Fruit fly (Drosophila melanogaster): ENCODE results near the gene CG10252.

Gene CG10252

dm6 chr3R:23729066-23729465, 33.0 kb upstream of the CG10252 start:
- TF ChIP-seq usp (GFP tag; optimal IDR thresholded peaks at IDR 0.05) (no peak), Dll (optimal IDR thresholded peaks at IDR 0.05) (no peak), psq (optimal IDR thresholded peaks at IDR 0.05) (no peak), pan (optimal IDR thresholded peaks at IDR 0.05) (no peak), EcR (GFP tag; optimal IDR thresholded peaks at IDR 0.05) (no peak), CG8478 (optimal IDR thresholded peaks at IDR 0.05) (no peak)

DNA sequence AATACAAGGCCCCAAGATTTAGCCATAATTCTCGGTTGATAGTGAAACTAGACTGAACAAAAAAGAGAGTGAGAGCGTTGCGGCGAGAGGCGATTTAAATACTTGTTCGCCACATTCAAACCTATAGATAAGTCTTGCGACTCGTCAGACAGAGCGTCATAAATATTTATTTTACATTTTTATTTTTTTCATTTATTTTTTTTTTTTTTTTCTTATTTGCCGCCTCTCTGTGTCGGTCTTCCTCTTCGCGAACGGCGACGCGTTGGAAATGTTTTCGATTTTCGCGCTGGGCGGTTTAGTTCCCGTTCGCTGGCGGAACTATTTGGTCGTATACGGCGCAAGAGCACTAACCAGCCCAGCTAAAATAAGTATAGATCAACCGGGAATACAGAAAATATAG, 32.0 kb upstream of the CG10252 start:
- TF ChIP-seq pan (optimal IDR thresholded peaks at IDR 0.05) = no peak
- TF ChIP-seq usp (GFP tag; optimal IDR thresholded peaks at IDR 0.05) = no peak
- TF ChIP-seq CG8478 (optimal IDR thresholded peaks at IDR 0.05) = no peak
- no peak for TF ChIP-seq EcR (GFP tag; optimal IDR thresholded peaks at IDR 0.05)
- no peak for TF ChIP-seq psq (optimal IDR thresholded peaks at IDR 0.05)
- TF ChIP-seq Dll (optimal IDR thresholded peaks at IDR 0.05) = no peak

dm6 chr3R:23727657-23728056, 31.6 kb upstream of the CG10252 start:
- TF ChIP-seq usp (GFP tag; optimal IDR thresholded peaks at IDR 0.05) (no peak), CG8478 (optimal IDR thresholded peaks at IDR 0.05) (no peak), Dll (optimal IDR thresholded peaks at IDR 0.05) (no peak), EcR (GFP tag; optimal IDR thresholded peaks at IDR 0.05) (no peak), pan (optimal IDR thresholded peaks at IDR 0.05) (no peak), psq (optimal IDR thresholded peaks at IDR 0.05) (no peak)

DNA sequence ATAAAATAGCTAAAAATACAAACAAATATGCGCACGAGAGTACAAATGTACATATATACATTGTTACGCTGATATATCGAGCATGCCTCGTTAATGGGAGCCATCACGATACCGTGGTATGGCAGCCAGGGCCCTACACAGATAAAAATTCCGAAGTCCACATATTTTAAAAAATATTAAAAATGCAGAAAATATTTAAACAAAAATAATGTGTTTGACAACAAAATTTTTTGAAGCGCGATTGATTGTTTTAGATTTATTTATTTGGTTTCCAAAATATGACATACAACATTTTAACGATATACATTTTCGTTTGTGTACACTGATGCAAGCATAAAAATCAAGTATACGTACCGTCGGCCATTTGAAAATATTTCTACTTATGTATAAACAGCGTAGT, 30.7 kb upstream of the CG10252 start:
- TF ChIP-seq EcR (GFP tag; optimal IDR thresholded peaks at IDR 0.05) (no peak), psq (optimal IDR thresholded peaks at IDR 0.05) (no peak), usp (GFP tag; optimal IDR thresholded peaks at IDR 0.05) (no peak), pan (optimal IDR thresholded peaks at IDR 0.05) (no peak), CG8478 (optimal IDR thresholded peaks at IDR 0.05) (no peak), Dll (optimal IDR thresholded peaks at IDR 0.05) (no peak)

- TF ChIP-seq pan (optimal IDR thresholded peaks at IDR 0.05) (no peak), usp (GFP tag; optimal IDR thresholded peaks at IDR 0.05) (no peak), Dll (optimal IDR thresholded peaks at IDR 0.05) (no peak), EcR (GFP tag; optimal IDR thresholded peaks at IDR 0.05) (no peak), CG8478 (optimal IDR thresholded peaks at IDR 0.05) (no peak), psq (optimal IDR thresholded peaks at IDR 0.05) (no peak)
Observed at dm6 chr3R:23725711-23726349, 29.8 kb upstream of the CG10252 start.

- no peak for TF ChIP-seq EcR (GFP tag; optimal IDR thresholded peaks at IDR 0.05)
- no peak for TF ChIP-seq Dll (optimal IDR thresholded peaks at IDR 0.05)
- TF ChIP-seq psq (optimal IDR thresholded peaks at IDR 0.05) = no peak
- no peak for TF ChIP-seq CG8478 (optimal IDR thresholded peaks at IDR 0.05)
- TF ChIP-seq pan (optimal IDR thresholded peaks at IDR 0.05) = no peak
- no peak for TF ChIP-seq usp (GFP tag; optimal IDR thresholded peaks at IDR 0.05)
Observed at dm6 chr3R:23724843-23725506, 28.9 kb upstream of the CG10252 start.

DNA sequence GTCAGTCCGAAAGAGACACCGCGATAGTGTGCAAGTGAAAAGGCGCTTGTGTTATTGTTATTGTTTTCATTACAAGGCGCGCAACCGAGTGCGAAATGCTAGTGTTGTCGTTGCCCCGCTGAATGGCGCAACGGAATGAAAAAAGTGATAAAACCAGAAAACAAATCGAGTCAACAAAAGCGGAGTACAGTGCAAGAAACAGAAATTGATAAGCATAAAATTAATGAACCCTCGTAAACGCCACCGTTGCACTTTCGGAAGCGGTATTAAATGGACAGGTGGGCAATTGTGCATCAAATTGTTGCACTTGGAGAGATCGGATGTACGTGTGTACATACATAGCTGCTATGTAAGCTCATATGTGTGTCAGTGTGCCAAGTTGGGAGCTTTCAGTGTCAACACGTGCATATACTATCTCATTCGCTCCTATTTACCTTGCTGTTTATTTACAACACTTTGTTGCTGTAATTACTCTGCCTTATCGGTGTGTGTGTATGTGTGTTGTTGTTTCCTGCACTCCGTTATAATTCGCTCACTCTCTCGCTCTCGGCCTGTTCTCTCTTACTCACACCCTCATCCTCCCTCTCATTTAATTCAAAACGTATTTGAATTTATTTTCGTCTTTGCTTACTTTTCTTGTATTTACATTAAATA, 27.5 kb upstream of the CG10252 start:
- TF ChIP-seq pan (optimal IDR thresholded peaks at IDR 0.05) (no peak), usp (GFP tag; optimal IDR thresholded peaks at IDR 0.05) (no peak), Dll (optimal IDR thresholded peaks at IDR 0.05) (no peak), CG8478 (optimal IDR thresholded peaks at IDR 0.05) (no peak), EcR (GFP tag; optimal IDR thresholded peaks at IDR 0.05) (peak in 1 of 2 experiments; percentile 11), psq (optimal IDR thresholded peaks at IDR 0.05) (no peak)

dm6 chr3R:23722680-23723372, 26.8 kb upstream of the CG10252 start, which contains the start of gene CG10365:
CG10365 (plus strand) TSS chr3R:23723331.
- TF ChIP-seq Dll (optimal IDR thresholded peaks at IDR 0.05) (no peak), EcR (GFP tag; optimal IDR thresholded peaks at IDR 0.05) (no peak), usp (GFP tag; optimal IDR thresholded peaks at IDR 0.05) (no peak), psq (optimal IDR thresholded peaks at IDR 0.05) (no peak), pan (optimal IDR thresholded peaks at IDR 0.05) (no peak), CG8478 (optimal IDR thresholded peaks at IDR 0.05) (no peak)

DNA sequence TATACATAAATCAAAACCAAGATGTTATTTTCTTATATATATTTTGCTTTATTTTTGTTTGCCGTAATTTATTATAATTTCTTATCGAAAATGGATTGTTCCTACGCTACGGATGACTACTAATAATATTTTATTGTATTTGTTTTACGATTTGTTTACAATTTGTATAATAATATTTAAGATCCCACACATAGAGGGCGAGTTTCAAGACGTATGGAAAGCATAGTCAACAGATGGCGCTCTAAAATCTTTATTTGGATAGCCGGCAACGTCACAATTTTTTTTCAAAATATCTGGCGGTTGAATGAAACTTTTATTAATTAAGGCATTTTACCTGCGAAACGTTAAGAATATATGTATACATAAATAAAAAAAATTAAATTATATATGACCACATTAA, 25.9 kb upstream of the CG10252 start:
- TF ChIP-seq psq (optimal IDR thresholded peaks at IDR 0.05) (no peak), pan (optimal IDR thresholded peaks at IDR 0.05) (no peak), usp (GFP tag; optimal IDR thresholded peaks at IDR 0.05) (no peak), Dll (optimal IDR thresholded peaks at IDR 0.05) (no peak), EcR (GFP tag; optimal IDR thresholded peaks at IDR 0.05) (no peak), CG8478 (optimal IDR thresholded peaks at IDR 0.05) (no peak)

dm6 chr3R:23721525-23721924, 25.5 kb upstream of the CG10252 start, which contains the start of gene CG10232:
CG10232 (minus strand) TSS chr3R:23721625.
- TF ChIP-seq pan (optimal IDR thresholded peaks at IDR 0.05) = no peak
- TF ChIP-seq EcR (GFP tag; optimal IDR thresholded peaks at IDR 0.05) = no peak

dm6 chr3R:23718297-23718941, 22.4 kb upstream of the CG10252 start, which contains the start of gene nau:
nau (minus strand) TSS chr3R:23718357.
- TF ChIP-seq CG8478 (optimal IDR thresholded peaks at IDR 0.05) (no peak), Dll (optimal IDR thresholded peaks at IDR 0.05) (no peak), usp (GFP tag; optimal IDR thresholded peaks at IDR 0.05) (no peak), pan (optimal IDR thresholded peaks at IDR 0.05) (no peak), EcR (GFP tag; optimal IDR thresholded peaks at IDR 0.05) (no peak), psq (optimal IDR thresholded peaks at IDR 0.05) (no peak)

Measured in whole organism.